Worm (Caenorhabditis elegans) whole organism, early embryonic: ENCODE results near the gene sto-2.

Experiments
- B0310.2 ChIP-seq: sonication (generic microtip); optimal IDR thresholded peaks from 2 replicates; lab custom pipeline; 2016; ENCODE audit warnings: mild to moderate bottlenecking, missing genetic modification characterization, missing compliant biosample characterization
- ama-1 ChIP-seq: fragments of 150-350 bp; optimal IDR thresholded peaks from 2 replicates; lab custom pipeline; 2014
- hnd-1 ChIP-seq: sonication (generic microtip); optimal IDR thresholded peaks from 2 replicates; lab custom pipeline; 2016; ENCODE audit warnings: missing genetic modification characterization, missing compliant biosample characterization

ce11 chrX:5335368-5335767 is 12.2 kb upstream of the sto-2 start, which contains the start of gene C26B9.6:
- TF ChIP-seq B0310.2 (tag; lab: Kevin White, UChicago), result no peak
- TF ChIP-seq ama-1 (lab: Kevin White, UChicago), result no peak
- no peak for TF ChIP-seq hnd-1
